Worm (Caenorhabditis elegans) whole organism, L2 larva: Measurements from ENCODE around the gene fipr-4.

ENCODE experiments used
- C34F6.9 ChIP-seq: fragments of 150-350 bp; optimal IDR thresholded peaks from 2 replicates; lab custom pipeline; 2014; ENCODE audit warnings: missing biosample characterization, missing genetic modification characterization
- F13H6.1 ChIP-seq: sonication (generic microtip); optimal IDR thresholded peaks from 2 replicates; lab custom pipeline; 2016; ENCODE audit warnings: missing genetic modification characterization, missing compliant biosample characterization
- Y55F3AM.14 ChIP-seq: fragments of 200-800 bp; sonication (Bioruptor generic); optimal IDR thresholded peaks from 2 replicates; lab custom pipeline; 2018; ENCODE audit warnings: mild to moderate bottlenecking, missing genetic modification characterization, missing compliant biosample characterization
- ZK546.5 ChIP-seq: sonication (generic microtip); optimal IDR thresholded peaks from 2 replicates; lab custom pipeline; 2017; ENCODE audit warnings: missing biosample characterization, missing genetic modification characterization
- alr-1 ChIP-seq: fragments of 150-350 bp; optimal IDR thresholded peaks from 2 replicates; lab custom pipeline; 2014; ENCODE audit warnings: missing biosample characterization, missing genetic modification characterization
- aly-2 ChIP-seq: fragments of 150-350 bp; optimal IDR thresholded peaks from 2 replicates; lab custom pipeline; 2014; ENCODE audit warnings: missing biosample characterization, missing genetic modification characterization
- blmp-1 ChIP-seq: sonication (generic microtip); optimal IDR thresholded peaks from 2 replicates; lab custom pipeline; 2017; ENCODE audit warnings: missing genetic modification characterization, mild to moderate bottlenecking, missing compliant biosample characterization, antibody characterized with exemption, moderate library complexity; ENCODE audit not compliant: insufficient read depth
- ceh-16 ChIP-seq: fragments of 150-350 bp; optimal IDR thresholded peaks from 2 replicates; lab custom pipeline; 2014; ENCODE audit warnings: missing biosample characterization, missing genetic modification characterization
- ceh-82 ChIP-seq: fragments of 150-350 bp; optimal IDR thresholded peaks from 2 replicates; lab custom pipeline; 2014; ENCODE audit warnings: missing biosample characterization, missing genetic modification characterization
- crh-2 ChIP-seq: sonication (generic microtip); optimal IDR thresholded peaks from 2 replicates; lab custom pipeline; 2017; ENCODE audit warnings: missing biosample characterization, missing genetic modification characterization
- dmd-4 ChIP-seq: sonication (generic microtip); optimal IDR thresholded peaks from 2 replicates; lab custom pipeline; 2017; ENCODE audit warnings: missing biosample characterization, missing genetic modification characterization
- egl-27 ChIP-seq: sonication (generic microtip); optimal IDR thresholded peaks from 3 replicates; lab custom pipeline; 2017; ENCODE audit warnings: missing biosample characterization, missing genetic modification reagents, missing genetic modification characterization
- elt-3 ChIP-seq: sonication (generic microtip); optimal IDR thresholded peaks from 2 replicates; lab custom pipeline; 2017; ENCODE audit warnings: missing biosample characterization, missing genetic modification characterization
- fos-1 ChIP-seq: fragments of 150-350 bp; optimal IDR thresholded peaks from 2 replicates; lab custom pipeline; 2014; ENCODE audit warnings: missing biosample characterization, missing genetic modification characterization
- gmeb-1 ChIP-seq: fragments of 150-350 bp; optimal IDR thresholded peaks from 2 replicates; lab custom pipeline; 2014; ENCODE audit warnings: missing biosample characterization, missing genetic modification characterization
- lin-11 ChIP-seq: fragments of 150-350 bp; sonication (generic microtip); optimal IDR thresholded peaks from 2 replicates; lab custom pipeline; 2014; ENCODE audit warnings: missing biosample characterization, missing genetic modification characterization, inconsistent platforms, mixed read lengths
- lin-39 ChIP-seq: fragments of 150-350 bp; optimal IDR thresholded peaks from 2 replicates; lab custom pipeline; 2014; ENCODE audit warnings: missing biosample characterization, missing genetic modification reagents, missing genetic modification characterization
- lsy-2 ChIP-seq, 2 experiments: fragments of 150-350 bp in 1 of 2; sonication (generic microtip) in 1 of 2; optimal IDR thresholded peaks; 2 replicates each; lab custom pipeline; 2014 to 2017; ENCODE audit warnings: missing biosample characterization in 2 of 2, missing genetic modification characterization in 2 of 2
- mab-5 ChIP-seq: fragments of 150-350 bp; optimal IDR thresholded peaks from 2 replicates; lab custom pipeline; 2014; ENCODE audit warnings: missing biosample characterization, missing genetic modification characterization
- mbf-1 ChIP-seq: sonication (generic microtip); optimal IDR thresholded peaks from 2 replicates; lab custom pipeline; 2017; ENCODE audit warnings: missing biosample characterization, missing genetic modification characterization
- nhr-10 ChIP-seq: sonication (generic microtip); optimal IDR thresholded peaks from 2 replicates; lab custom pipeline; 2017; ENCODE audit warnings: missing biosample characterization, missing genetic modification characterization
- nhr-11 ChIP-seq: fragments of 150-350 bp; optimal IDR thresholded peaks from 2 replicates; lab custom pipeline; 2014; ENCODE audit warnings: missing biosample characterization, missing genetic modification characterization
- nhr-129 ChIP-seq: fragments of 150-350 bp; optimal IDR thresholded peaks from 2 replicates; lab custom pipeline; 2014; ENCODE audit warnings: missing biosample characterization, missing genetic modification characterization
- nhr-237 ChIP-seq: fragments of 150-350 bp; optimal IDR thresholded peaks from 2 replicates; lab custom pipeline; 2014; ENCODE audit warnings: missing biosample characterization, missing genetic modification characterization
- nhr-6 ChIP-seq: fragments of 150-350 bp; optimal IDR thresholded peaks from 2 replicates; lab custom pipeline; 2014; ENCODE audit warnings: missing biosample characterization, missing genetic modification characterization
- sem-4 ChIP-seq: fragments of 150-350 bp; optimal IDR thresholded peaks from 2 replicates; lab custom pipeline; 2014; ENCODE audit warnings: missing biosample characterization, missing genetic modification reagents, missing genetic modification characterization
- sma-3 ChIP-seq: sonication (generic microtip); optimal IDR thresholded peaks from 2 replicates; lab custom pipeline; 2016; ENCODE audit warnings: missing genetic modification reagents, missing genetic modification characterization, missing compliant biosample characterization
- sma-9 ChIP-seq, 2 experiments: fragments of 150-350 bp in 1 of 2; sonication (generic microtip) in 1 of 2; optimal IDR thresholded peaks; 2 replicates each; lab custom pipeline; 2014 to 2016; ENCODE audit warnings: missing genetic modification characterization in 2 of 2, mild to moderate bottlenecking in 1 of 2, missing biosample characterization in 1 of 2, missing compliant biosample characterization in 1 of 2, missing genetic modification reagents in 1 of 2, moderate library complexity in 1 of 2
- snpc-4 ChIP-seq: fragments of 150-350 bp; optimal IDR thresholded peaks from 2 replicates; lab custom pipeline; 2014; ENCODE audit warnings: missing biosample characterization, missing genetic modification characterization
- unc-55 ChIP-seq: fragments of 150-350 bp; sonication (generic microtip); optimal IDR thresholded peaks from 3 replicates; lab custom pipeline; 2014; ENCODE audit warnings: missing biosample characterization, missing genetic modification reagents, missing genetic modification characterization
- unc-62 ChIP-seq: fragments of 150-350 bp; optimal IDR thresholded peaks from 2 replicates; lab custom pipeline; 2014; ENCODE audit warnings: missing biosample characterization, missing genetic modification reagents, missing genetic modification characterization
- zag-1 ChIP-seq: fragments of 150-350 bp; optimal IDR thresholded peaks from 2 replicates; lab custom pipeline; 2014; ENCODE audit warnings: missing biosample characterization, missing genetic modification characterization
- ztf-1 ChIP-seq: fragments of 200-800 bp; sonication (Bioruptor generic); conservative IDR thresholded peaks from 2 replicates; pipeline ENCODE4 v1.3.6; 2022; ENCODE audit warnings: missing genetic modification characterization, missing compliant biosample characterization
- ztf-11 ChIP-seq: sonication (generic microtip); optimal IDR thresholded peaks from 2 replicates; lab custom pipeline; 2017; ENCODE audit warnings: missing biosample characterization, missing genetic modification characterization
- ztf-4 ChIP-seq: fragments of 150-350 bp; optimal IDR thresholded peaks from 2 replicates; lab custom pipeline; 2014; ENCODE audit warnings: missing biosample characterization, missing genetic modification characterization

Gene fipr-4

ce11 chrV:10246443-10246885, 18.2 kb upstream of the fipr-4 start (continued):
- no peak for TF ChIP-seq unc-55
- no peak for TF ChIP-seq zag-1
- TF ChIP-seq ztf-11 (tag; lab: Kevin White, UChicago), result no peak
- no peak for TF ChIP-seq snpc-4 (tag; lab: Kevin White, UChicago)
- peak; percentile 68 for TF ChIP-seq crh-2 (tag; lab: Kevin White, UChicago)
- no peak for TF ChIP-seq mab-5
- TF ChIP-seq ztf-4 (tag; lab: Kevin White, UChicago), result peak; percentile 29
- no peak for TF ChIP-seq ZK546.5
- TF ChIP-seq fos-1 (tag; lab: Kevin White, UChicago), result peak; percentile 6
- no peak for TF ChIP-seq lin-39 (tag; lab: Kevin White, UChicago)
- no peak for TF ChIP-seq Y55F3AM.14
- TF ChIP-seq unc-62 (GFP tag; lab: Kevin White, UChicago), result no peak
- no peak for TF ChIP-seq ztf-1 (GFP tag; lab: Robert Waterston, UW)
- TF ChIP-seq nhr-237, result no peak
- no peak for TF ChIP-seq aly-2 (tag; lab: Kevin White, UChicago)
- no peak for TF ChIP-seq blmp-1 (tag; lab: Kevin White, UChicago)

ce11 chrV:10245615-10246014, 17.4 kb upstream of the fipr-4 start:
- TF ChIP-seq elt-3 (tag; lab: Kevin White, UChicago) (no peak), Y55F3AM.14 (no peak), blmp-1 (tag; lab: Kevin White, UChicago) (no peak), ztf-1 (GFP tag; lab: Robert Waterston, UW) (no peak), nhr-237 (no peak), ceh-82 (tag; lab: Kevin White, UChicago) (no peak), unc-62 (GFP tag; lab: Kevin White, UChicago) (no peak), egl-27 (tag; lab: Kevin White, UChicago) (no peak), mab-5 (no peak), nhr-10 (no peak)

- TF ChIP-seq fos-1 (tag; lab: Kevin White, UChicago) (peak; percentile 46), ZK546.5 (no peak), nhr-129 (no peak), ztf-11 (tag; lab: Kevin White, UChicago) (no peak), sma-9 (GFP tag; optimal IDR thresholded peaks at IDR 0.05; lab: Kevin White, UChicago) (peak; percentile 41), sma-9 (tag; optimal IDR thresholded peaks at IDR 0.05; lab: Kevin White, UChicago) (no peak), gmeb-1 (tag; lab: Kevin White, UChicago) (no peak), blmp-1 (tag; lab: Kevin White, UChicago) (no peak)
Observed at ce11 chrV:10244018-10244720, 15.9 kb upstream of the fipr-4 start.

- no peak for TF ChIP-seq nhr-6 (tag; lab: Kevin White, UChicago)
- no peak for TF ChIP-seq nhr-237
- TF ChIP-seq lin-11 (tag; lab: Kevin White, UChicago), result no peak
- no peak for TF ChIP-seq nhr-129
- no peak for TF ChIP-seq lin-39 (tag; lab: Kevin White, UChicago)
- no peak for TF ChIP-seq sem-4 (tag; lab: Kevin White, UChicago)
- no peak for TF ChIP-seq ztf-11 (tag; lab: Kevin White, UChicago)
- no peak for TF ChIP-seq alr-1
- TF ChIP-seq Y55F3AM.14, result no peak
- TF ChIP-seq F13H6.1 (tag; lab: Kevin White, UChicago), result no peak
Observed at ce11 chrV:10243105-10243504, 14.8 kb upstream of the fipr-4 start, which contains the start of gene C12D8.9. C12D8.9 (minus strand) TSS chrV:10243205.

- no peak for TF ChIP-seq nhr-11 (tag; lab: Kevin White, UChicago)
- TF ChIP-seq nhr-6 (tag; lab: Kevin White, UChicago), result no peak
- TF ChIP-seq nhr-10, result no peak
- no peak for TF ChIP-seq C34F6.9 (tag; lab: Kevin White, UChicago)
- TF ChIP-seq ceh-16 (tag; lab: Kevin White, UChicago), result no peak
- TF ChIP-seq mbf-1 (tag; lab: Kevin White, UChicago), result no peak
- no peak for TF ChIP-seq elt-3 (tag; lab: Kevin White, UChicago)
- no peak for TF ChIP-seq sma-3 (GFP tag; lab: Kevin White, UChicago)
- no peak for TF ChIP-seq Y55F3AM.14
- no peak for TF ChIP-seq lsy-2 (tag; optimal IDR thresholded peaks at IDR 0.05; lab: Kevin White, UChicago)
- TF ChIP-seq unc-62 (GFP tag; lab: Kevin White, UChicago), result no peak
- TF ChIP-seq dmd-4 (tag; lab: Kevin White, UChicago), result no peak
- no peak for TF ChIP-seq nhr-129
- no peak for TF ChIP-seq lin-11 (tag; lab: Kevin White, UChicago)
- TF ChIP-seq sma-9 (GFP tag; optimal IDR thresholded peaks at IDR 0.05; lab: Kevin White, UChicago), result no peak
- no peak for TF ChIP-seq sma-9 (tag; optimal IDR thresholded peaks at IDR 0.05; lab: Kevin White, UChicago)
- TF ChIP-seq fos-1 (tag; lab: Kevin White, UChicago), result no peak
Observed at ce11 chrV:10241121-10241803, 13.0 kb upstream of the fipr-4 start, which contains the start of the genes C12D8.21 and col-148. C12D8.21 (minus strand) TSS chrV:10241188. col-148 (plus strand) TSS chrV:10241753.
